Fruit fly (Drosophila melanogaster) whole organism, pupa: ENCODE data around the gene GILT1.

Experiments
- CG32121 ChIP-seq: fragments of 200-800 bp; sonication (Bioruptor generic); IDR thresholded peaks from 2 replicates; pipeline ENCODE4 v1.3.6; 2022; ENCODE audit warnings: missing biosample characterization, missing genetic modification characterization
- CG8159 ChIP-seq: fragments of 200-800 bp; sonication (Bioruptor generic); optimal IDR thresholded peaks from 3 replicates; lab custom pipeline; 2018; ENCODE audit warnings: missing biosample characterization, mild to moderate bottlenecking, missing genetic modification characterization, moderate library complexity
- Ets98B ChIP-seq: fragments of 200-800 bp; sonication (Bioruptor generic); IDR thresholded peaks from 2 replicates; pipeline ENCODE4 v1.3.6; 2022; ENCODE audit warnings: missing biosample characterization, missing genetic modification characterization

Gene GILT1

DNA sequence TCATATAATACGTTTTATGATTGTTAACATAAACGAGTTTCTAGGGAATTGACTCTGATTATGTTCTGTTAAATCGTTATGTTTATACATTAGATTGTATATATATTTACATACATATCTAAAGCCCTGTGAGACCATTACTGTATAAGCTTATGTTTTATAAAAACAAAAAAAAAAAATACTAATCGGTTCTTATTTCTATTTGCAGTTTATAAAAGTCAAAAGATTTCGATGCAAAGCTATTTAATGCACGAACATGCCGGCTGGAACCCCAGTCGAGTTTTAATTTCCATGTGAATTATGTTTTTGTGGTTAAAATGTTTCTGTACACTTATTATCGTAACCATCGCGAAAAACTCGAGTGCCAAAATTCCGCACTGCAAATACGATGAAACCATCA, 48.3 kb downstream of the GILT1 start, which contains the start of gene mthl12:
Gene mthl12, plus strand, starts transcription at position 301 of the 400 bp plus-strand sequence.
- TF ChIP-seq CG8159 (tag; lab: Kevin White, UChicago): no peak
- TF ChIP-seq Ets98B: no peak
- no peak for TF ChIP-seq CG32121 (GFP tag; lab: Robert Waterston, UW)
